Fruit fly (Drosophila melanogaster): ENCODE measurements around the gene nmdyn-D6.

dm6 chrX:14599431-14599830 lies 16.0 kb downstream of the nmdyn-D6 start:
- TF ChIP-seq EcR (GFP tag; optimal IDR thresholded peaks at IDR 0.05) (no peak), pan (optimal IDR thresholded peaks at IDR 0.05) (no peak), usp (GFP tag; optimal IDR thresholded peaks at IDR 0.05) (no peak)

All from whole organism.